Worm (Caenorhabditis elegans): ENCODE results near the gene Y50D4C.12.

Gene Y50D4C.12

DNA sequence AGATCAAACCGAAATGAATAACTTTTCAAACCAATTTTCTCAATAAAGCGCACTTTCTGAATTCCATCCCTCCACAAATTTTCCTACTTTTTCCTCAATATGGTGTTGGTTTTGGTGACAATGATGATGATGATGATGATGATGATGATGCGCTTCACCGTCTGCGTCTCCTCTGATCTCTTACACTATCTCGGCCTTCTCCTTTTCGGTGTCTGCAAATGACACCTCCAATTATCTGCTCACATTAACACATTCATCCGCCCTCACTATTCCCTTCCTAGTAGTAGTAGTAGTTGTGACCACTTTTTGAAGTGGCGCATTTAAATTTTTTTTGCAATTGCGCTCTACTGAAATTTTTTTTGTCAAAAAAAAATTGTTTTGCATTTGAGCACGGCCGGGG, 3.8 kb upstream of the Y50D4C.12 start:
- TF ChIP-seq ztf-18 (tag; optimal IDR thresholded peaks at IDR 0.05) (no peak), nhr-80 (tag; optimal IDR thresholded peaks at IDR 0.05) (no peak), hmg-1.2 (GFP tag; IDR thresholded peaks at IDR 0.05) (0 out of 2 replicates have a peak, but pooled peaks have one; percentile 4)

DNA sequence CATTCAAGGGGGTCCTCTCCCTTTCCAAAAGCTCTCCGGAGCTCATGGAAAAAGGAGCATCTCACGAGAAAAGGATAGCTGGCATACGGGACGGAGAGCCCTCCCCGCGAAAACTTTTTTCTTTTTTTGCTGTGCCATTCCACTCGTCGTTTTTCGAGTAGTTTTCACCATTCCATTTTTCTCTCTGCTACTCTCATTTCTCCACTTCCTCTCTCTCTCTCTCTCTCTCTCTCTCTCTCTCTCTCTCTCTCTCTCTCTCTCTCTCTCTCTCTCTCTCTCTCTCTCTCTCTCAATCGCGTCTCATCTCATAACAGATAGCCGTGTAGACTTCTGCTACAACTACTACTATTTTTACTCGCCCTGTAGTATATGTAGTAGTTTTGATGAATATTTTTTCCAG, 2.7 kb upstream of the Y50D4C.12 start:
- TF ChIP-seq K12H6.12 (tag; optimal IDR thresholded peaks at IDR 0.05), result no peak
- TF ChIP-seq zfh-2 (GFP tag; conservative IDR thresholded peaks at IDR 0.05), result peak; percentile 61
- peak; percentile 25 for TF ChIP-seq somi-1 (GFP tag; optimal IDR thresholded peaks at IDR 0.05)
- TF ChIP-seq lin-35 (GFP tag; optimal IDR thresholded peaks at IDR 0.05), result peak in 1 of 3 experiments; percentile 7
- TF ChIP-seq hmg-1.2 (GFP tag; IDR thresholded peaks at IDR 0.05), result peak; percentile 72

DNA sequence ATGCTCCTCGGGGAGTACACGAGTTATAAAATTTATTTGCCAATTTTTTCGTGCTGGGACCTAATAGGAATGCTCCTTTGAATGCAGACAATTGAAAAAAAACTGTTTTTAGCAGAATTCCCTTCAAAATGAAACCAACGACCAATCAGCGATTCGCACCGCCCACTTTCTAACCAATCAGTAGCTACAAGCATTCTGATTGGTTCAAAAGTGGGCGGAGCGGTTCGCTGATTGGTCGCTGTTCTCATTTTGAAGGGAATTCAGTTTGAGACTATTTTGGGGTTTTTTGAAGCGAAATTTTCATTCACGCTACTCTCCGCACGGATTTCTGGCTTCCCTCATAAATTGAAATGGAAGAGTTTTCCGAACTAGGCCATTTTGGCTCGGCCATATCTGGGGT, 739 bp downstream of the Y50D4C.12 start:
- TF ChIP-seq ceh-100 (GFP tag; IDR thresholded peaks at IDR 0.05) (no peak), chd-7 (tag; optimal IDR thresholded peaks at IDR 0.05) (no peak), F52B5.7 (tag; optimal IDR thresholded peaks at IDR 0.05) (no peak), ztf-25 (GFP tag; IDR thresholded peaks at IDR 0.05) (no peak), attf-6 (GFP tag; IDR thresholded peaks at IDR 0.05) (no peak), efl-1 (GFP tag; optimal IDR thresholded peaks at IDR 0.05) (no peak), D2030.7 (GFP tag; IDR thresholded peaks at IDR 0.05) (no peak), nfya-1 (tag; optimal IDR thresholded peaks at IDR 0.05; ENCODE audit: borderline replicate concordance, insufficient read depth) (no peak), lir-1 (GFP tag; conservative IDR thresholded peaks at IDR 0.05) (no peak), aptf-3 (GFP tag; IDR thresholded peaks at IDR 0.05) (no peak), ztf-6 (GFP tag; IDR thresholded peaks at IDR 0.05) (no peak), athp-1 (tag; optimal IDR thresholded peaks at IDR 0.05) (no peak), ccch-3 (GFP tag; optimal IDR thresholded peaks at IDR 0.05) (no peak), die-1 (tag; optimal IDR thresholded peaks at IDR 0.05) (no peak), hmg-20 (GFP tag; IDR thresholded peaks at IDR 0.05) (no peak)

DNA sequence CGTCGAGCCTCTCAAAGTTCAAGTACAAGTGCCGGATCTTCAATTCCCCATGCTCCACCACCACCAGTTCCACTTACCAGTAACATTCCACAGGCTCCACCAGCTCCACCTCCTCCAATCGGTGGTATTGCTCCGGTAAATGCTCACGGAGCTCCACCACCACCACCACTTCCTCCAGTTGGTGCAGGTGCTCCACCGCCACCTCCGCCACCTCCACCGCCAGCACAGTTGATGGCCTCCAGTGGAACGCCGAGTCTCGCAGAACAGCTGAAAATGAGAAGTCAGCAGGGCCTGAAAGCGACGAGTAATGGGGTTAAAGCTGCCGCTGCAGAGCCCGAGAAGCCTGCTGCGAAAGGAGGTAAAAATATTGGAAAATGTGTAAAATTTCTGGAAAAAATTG, 7.9 kb downstream of the Y50D4C.12 start:
- TF ChIP-seq ztf-22 (GFP tag; optimal IDR thresholded peaks at IDR 0.05) (no peak), F39B2.1 (GFP tag; IDR thresholded peaks at IDR 0.05) (0 out of 2 replicates have a peak, but pooled peaks have one; percentile 5), pbrm-1 (GFP tag; IDR thresholded peaks at IDR 0.05) (no peak), F52B5.7 (tag; optimal IDR thresholded peaks at IDR 0.05) (no peak), atf-7 (tag; optimal IDR thresholded peaks at IDR 0.05) (no peak), ceh-100 (GFP tag; IDR thresholded peaks at IDR 0.05) (no peak), ztf-25 (GFP tag; IDR thresholded peaks at IDR 0.05) (no peak), egrh-3 (GFP tag; IDR thresholded peaks at IDR 0.05) (peak; percentile 84), lir-1 (GFP tag; conservative IDR thresholded peaks at IDR 0.05) (no peak), ceh-40 (GFP tag; IDR thresholded peaks at IDR 0.05) (no peak), K11D2.4 (GFP tag; IDR thresholded peaks at IDR 0.05) (no peak), athp-1 (tag; optimal IDR thresholded peaks at IDR 0.05) (no peak), Y53F4B.3 (GFP tag; IDR thresholded peaks at IDR 0.05) (no peak), zfh-2 (GFP tag; conservative IDR thresholded peaks at IDR 0.05) (peak; percentile 92), ama-1 (optimal IDR thresholded peaks at IDR 0.05) (no peak), ama-1 (GFP tag; optimal IDR thresholded peaks at IDR 0.05) (no peak), unc-62 (GFP tag; optimal IDR thresholded peaks at IDR 0.05) (no peak), snpc-3.4 (tag; optimal IDR thresholded peaks at IDR 0.05) (no peak), nfya-2 (GFP tag; IDR thresholded peaks at IDR 0.05) (no peak), gei-17 (GFP tag; optimal IDR thresholded peaks at IDR 0.05) (no peak), snpc-4 (GFP tag; optimal IDR thresholded peaks at IDR 0.05) (no peak), snpc-4 (tag; optimal IDR thresholded peaks at IDR 0.05) (no peak), lin-54 (GFP tag; optimal IDR thresholded peaks at IDR 0.05) (no peak), cebp-2 (GFP tag; IDR thresholded peaks at IDR 0.05) (no peak), die-1 (tag; optimal IDR thresholded peaks at IDR 0.05) (no peak), fkh-3 (tag; optimal IDR thresholded peaks at IDR 0.05) (no peak)
